Fruit fly (Drosophila melanogaster): Measurements from ENCODE around the gene CG11037.

dm6 chr3L:20999639-21000038, 38.5 kb upstream of the CG11037 start:
- no peak for TF ChIP-seq Dif (GFP tag; optimal IDR thresholded peaks at IDR 0.05; ENCODE audit: partially characterized antibody)
- TF ChIP-seq Jra (GFP tag; optimal IDR thresholded peaks at IDR 0.05), result no peak
- TF ChIP-seq dmrt93B (GFP tag; optimal IDR thresholded peaks at IDR 0.05), result no peak
- TF ChIP-seq fru (GFP tag; optimal IDR thresholded peaks at IDR 0.05), result no peak
- TF ChIP-seq Hr78 (GFP tag; optimal IDR thresholded peaks at IDR 0.05), result no peak
- TF ChIP-seq Sp1 (GFP tag; optimal IDR thresholded peaks at IDR 0.05), result no peak
- no peak for TF ChIP-seq pan (optimal IDR thresholded peaks at IDR 0.05)

Measured in whole organism, wandering third instar larva.